Worm (Caenorhabditis elegans): ENCODE results near the gene nmy-1.

DNA sequence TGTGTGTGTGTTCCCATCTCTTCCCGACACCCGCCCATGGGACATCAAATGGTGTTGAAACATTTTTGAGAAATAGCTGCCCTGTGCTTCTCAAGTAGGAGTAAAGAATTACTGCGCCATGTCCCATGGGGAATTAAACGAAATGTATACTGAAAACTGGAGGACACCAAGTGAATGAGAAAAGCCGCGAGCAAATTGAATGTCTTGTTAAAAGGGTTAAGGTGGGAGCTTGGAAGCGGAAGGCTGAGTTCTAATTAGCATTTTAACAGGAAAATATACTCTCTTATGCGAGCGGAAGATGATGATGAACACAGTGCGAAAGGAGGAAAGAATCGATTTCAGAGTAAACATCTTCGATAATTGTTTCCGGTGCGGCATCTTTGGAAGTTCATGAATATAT is 15.1 kb downstream of the nmy-1 start:
- TF ChIP-seq him-1 (tag; optimal IDR thresholded peaks at IDR 0.05), result no peak
- TF ChIP-seq dao-5 (tag; optimal IDR thresholded peaks at IDR 0.05), result no peak
- TF ChIP-seq W03F9.2 (tag; optimal IDR thresholded peaks at IDR 0.05), result no peak
